Worm (Caenorhabditis elegans): ENCODE results near the gene F40G12.11.
"Not testable (repeated sequence)": the region's sequence is repeated elsewhere in the genome, so short reads cannot be mapped to it uniquely, and the experiment has no call there.

Gene F40G12.11

DNA sequence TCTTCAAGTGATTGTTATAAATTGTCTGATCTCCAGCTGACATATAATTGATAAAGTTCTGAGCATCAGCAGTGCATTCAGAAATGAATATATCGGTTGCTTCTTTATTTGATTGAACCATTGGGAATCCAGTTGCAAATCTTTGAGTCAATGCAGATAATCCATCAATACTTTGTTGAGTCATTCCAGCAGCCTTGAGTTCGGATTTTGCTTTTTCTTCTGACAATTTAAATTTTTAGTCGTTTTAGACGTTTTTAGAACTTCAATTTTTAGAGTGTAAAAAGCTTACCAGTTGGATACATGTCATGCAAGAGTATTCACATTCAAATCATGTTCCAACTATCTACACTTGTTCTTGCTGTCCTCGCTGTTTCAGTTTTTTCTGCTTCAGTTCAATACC, 23.7 kb downstream of the F40G12.11 start, which contains the start of gene F14D7.14:
TSS of gene F14D7.14 (plus strand) at position 301 of the 400 bp plus-strand sequence.
- TF ChIP-seq nhr-179 (tag; optimal IDR thresholded peaks at IDR 0.05); egrh-3 (GFP tag; IDR thresholded peaks at IDR 0.05); lin-40 (tag; optimal IDR thresholded peaks at IDR 0.05): not testable (repeated sequence)

ce11 chrV:14311115-14311514, 25.1 kb downstream of the F40G12.11 start, which contains the start of gene ddn-3:
Gene ddn-3 (minus strand): TSS chrV:14311215.
- no peak for TF ChIP-seq snpc-1.3 (tag; optimal IDR thresholded peaks at IDR 0.05; ENCODE audit: insufficient read depth)
- no peak for TF ChIP-seq ztf-28 (GFP tag; IDR thresholded peaks at IDR 0.05)
- no peak for TF ChIP-seq F37B4.10 (GFP tag; IDR thresholded peaks at IDR 0.05)
- no peak for TF ChIP-seq F49E8.2 (tag; optimal IDR thresholded peaks at IDR 0.05; ENCODE audit: insufficient read depth)
- no peak for TF ChIP-seq cebp-1 (GFP tag; IDR thresholded peaks at IDR 0.05)
- no peak for TF ChIP-seq cebp-1 (tag; optimal IDR thresholded peaks at IDR 0.05)
- no peak for TF ChIP-seq sptf-2 (GFP tag; optimal IDR thresholded peaks at IDR 0.05)
- no peak for TF ChIP-seq ztf-18 (tag; optimal IDR thresholded peaks at IDR 0.05)

ce11 chrV:14312695-14313094, 26.7 kb downstream of the F40G12.11 start, which contains the start of gene F14D7.8:
Gene F14D7.8 (minus strand): TSS chrV:14312795.
- TF ChIP-seq lag-1 (GFP tag; IDR thresholded peaks at IDR 0.05) (no peak), sptf-2 (GFP tag; optimal IDR thresholded peaks at IDR 0.05) (no peak), lin-26 (GFP tag; IDR thresholded peaks at IDR 0.05) (no peak), repo-1 (tag; optimal IDR thresholded peaks at IDR 0.05) (no peak), attf-5 (GFP tag; optimal IDR thresholded peaks at IDR 0.05) (no peak), K12H6.12 (tag; optimal IDR thresholded peaks at IDR 0.05) (no peak), Y53G8AR.9 (GFP tag; conservative IDR thresholded peaks at IDR 0.05) (no peak), T26A5.8 (tag; optimal IDR thresholded peaks at IDR 0.05) (no peak), pbrm-1 (GFP tag; IDR thresholded peaks at IDR 0.05) (no peak), snpc-4 (GFP tag; optimal IDR thresholded peaks at IDR 0.05) (no peak), snpc-4 (tag; optimal IDR thresholded peaks at IDR 0.05) (no peak)

ce11 chrV:14314236-14314635, 28.3 kb downstream of the F40G12.11 start, which contains the start of gene F47B8.1:
Gene F47B8.1 (minus strand): TSS chrV:14314336.
- no peak for TF ChIP-seq lin-35 (GFP tag; optimal IDR thresholded peaks at IDR 0.05)
- TF ChIP-seq egrh-3 (GFP tag; IDR thresholded peaks at IDR 0.05), result no peak
- no peak for TF ChIP-seq ztf-6 (GFP tag; IDR thresholded peaks at IDR 0.05)
- no peak for TF ChIP-seq snpc-1.3 (tag; optimal IDR thresholded peaks at IDR 0.05; ENCODE audit: insufficient read depth)
- no peak for TF ChIP-seq somi-1 (GFP tag; optimal IDR thresholded peaks at IDR 0.05)
- no peak for TF ChIP-seq athp-1 (tag; optimal IDR thresholded peaks at IDR 0.05)

- TF ChIP-seq F49E8.2 (tag; optimal IDR thresholded peaks at IDR 0.05; ENCODE audit: insufficient read depth) (no peak), F10E7.11 (tag; optimal IDR thresholded peaks at IDR 0.05) (no peak), Y53G8AR.9 (GFP tag; conservative IDR thresholded peaks at IDR 0.05) (no peak), B0035.1 (tag; optimal IDR thresholded peaks at IDR 0.05) (no peak), atf-7 (tag; optimal IDR thresholded peaks at IDR 0.05) (no peak), ama-1 (optimal IDR thresholded peaks at IDR 0.05) (no peak), ama-1 (GFP tag; optimal IDR thresholded peaks at IDR 0.05) (no peak), athp-1 (tag; optimal IDR thresholded peaks at IDR 0.05) (no peak), ztf-3 (GFP tag; optimal IDR thresholded peaks at IDR 0.05) (no peak), fkh-3 (tag; optimal IDR thresholded peaks at IDR 0.05) (no peak), F37B4.10 (GFP tag; IDR thresholded peaks at IDR 0.05) (no peak), ztf-22 (GFP tag; optimal IDR thresholded peaks at IDR 0.05) (no peak), rec-8 (tag; optimal IDR thresholded peaks at IDR 0.05) (no peak), aptf-2 (GFP tag; conservative IDR thresholded peaks at IDR 0.05) (no peak)
Measured at ce11 chrV:14316525-14316924, 30.6 kb downstream of the F40G12.11 start, which contains the start of gene F47B8.2. Gene F47B8.2 (minus strand): TSS chrV:14316625.
